Worm (Caenorhabditis elegans) whole organism, early embryonic: ENCODE results near the gene Y61A9LA.7.

Experiments used
- aly-1 ChIP-seq: sonication (generic microtip); optimal IDR thresholded peaks from 2 replicates; lab custom pipeline; 2016; ENCODE audit warnings: missing genetic modification characterization, missing compliant biosample characterization
- ceh-13 ChIP-seq: fragments of 200-800 bp; sonication (Bioruptor generic); optimal IDR thresholded peaks from 2 replicates; lab custom pipeline; 2018; ENCODE audit warnings: mild to moderate bottlenecking, missing genetic modification characterization, missing compliant biosample characterization
- ceh-36 ChIP-seq: sonication (generic microtip); optimal IDR thresholded peaks from 2 replicates; lab custom pipeline; 2016; ENCODE audit warnings: missing genetic modification characterization, inconsistent platforms, missing compliant biosample characterization
- flt-1 ChIP-seq: fragments of 200-800 bp; sonication (Bioruptor generic); IDR thresholded peaks from 2 replicates; pipeline ENCODE4 v1.3.6; 2022; ENCODE audit warnings: missing genetic modification characterization, missing compliant biosample characterization
- sea-1 ChIP-seq: fragments of 200-800 bp; sonication (Bioruptor generic); conservative IDR thresholded peaks from 2 replicates; pipeline ENCODE4 v1.3.6; 2022; ENCODE audit warnings: missing genetic modification characterization, missing compliant biosample characterization
- tra-4 ChIP-seq: sonication (generic microtip); optimal IDR thresholded peaks from 2 replicates; lab custom pipeline; 2017; ENCODE audit warnings: missing genetic modification characterization, missing compliant biosample characterization

DNA sequence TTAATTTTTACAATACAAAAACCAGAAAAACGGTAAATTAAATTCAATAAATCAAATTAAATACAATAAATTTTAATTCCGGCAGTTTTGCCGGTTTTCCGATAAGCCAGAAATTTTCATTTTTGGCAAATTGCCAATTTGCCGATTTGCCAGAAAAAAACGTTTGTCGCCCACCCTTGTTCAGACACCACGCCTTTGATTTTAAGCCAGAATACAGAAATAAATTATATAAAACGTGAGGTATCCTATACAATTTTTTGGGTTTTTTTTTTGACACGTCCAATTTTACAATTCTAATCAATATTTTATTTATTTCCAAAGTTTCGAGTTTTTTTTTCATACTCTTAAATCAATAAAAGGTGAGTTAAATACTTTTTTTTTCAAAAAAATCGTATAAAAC lies 46.9 kb downstream of the Y61A9LA.7 start, which contains the start of gene T28F12.1:
- TF ChIP-seq ceh-13 (GFP tag; lab: Kevin White, UChicago) (no peak), ceh-36 (tag; lab: Kevin White, UChicago) (no peak), sea-1 (GFP tag; lab: Robert Waterston, UW) (no peak), tra-4 (tag; lab: Kevin White, UChicago) (no peak), flt-1 (GFP tag; lab: Robert Waterston, UW) (no peak), aly-1 (tag; lab: Kevin White, UChicago) (no peak)
